Fruit fly (Drosophila melanogaster) whole organism, embryonic: ENCODE data around the gene Phs.

ENCODE experiments used
- B-H1 ChIP-seq: fragments of 200-800 bp; sonication (Bioruptor generic); IDR thresholded peaks from 3 replicates; pipeline ENCODE4 v1.3.6; 2022; ENCODE audit warnings: missing biosample characterization, missing genetic modification characterization
- B-H2 ChIP-seq: fragments of 200-800 bp; sonication (Bioruptor generic); optimal IDR thresholded peaks from 2 replicates; lab custom pipeline; 2018; ENCODE audit warnings: missing biosample characterization, mild to moderate bottlenecking, missing genetic modification characterization
- BEAF-32 ChIP-seq: fragments of 200-800 bp; sonication (Bioruptor generic); optimal IDR thresholded peaks from 3 replicates; lab custom pipeline; 2017; ENCODE audit warnings: missing biosample characterization, missing genetic modification characterization, mild to moderate bottlenecking, moderate library complexity, missing genetic modification reagents
- CG1024 ChIP-seq: fragments of 200-800 bp; sonication (Bioruptor generic); IDR thresholded peaks from 2 replicates; pipeline ENCODE4 v1.3.6; 2022; ENCODE audit warnings: missing biosample characterization, missing genetic modification characterization
- CG10267 ChIP-seq: fragments of 200-800 bp; sonication (Bioruptor generic); optimal IDR thresholded peaks from 2 replicates; lab custom pipeline; 2018; ENCODE audit warnings: missing biosample characterization, mild to moderate bottlenecking, missing genetic modification characterization, moderate library complexity
- CG10274 ChIP-seq: fragments of 200-800 bp; sonication (Bioruptor generic); optimal IDR thresholded peaks from 3 replicates; lab custom pipeline; 2017; ENCODE audit warnings: missing biosample characterization, mild to moderate bottlenecking, missing genetic modification characterization
- CG11560 ChIP-seq: fragments of 200-800 bp; sonication (Bioruptor generic); IDR thresholded peaks from 3 replicates; pipeline ENCODE4 v1.3.6; 2022; ENCODE audit warnings: missing biosample characterization, missing genetic modification characterization
- CG1233 ChIP-seq: fragments of 200-800 bp; sonication (Bioruptor generic); optimal IDR thresholded peaks from 4 replicates; lab custom pipeline; 2018; ENCODE audit warnings: missing biosample characterization, mild to moderate bottlenecking, missing genetic modification characterization
- CG12744 ChIP-seq: fragments of 200-800 bp; sonication (Bioruptor generic); optimal IDR thresholded peaks from 2 replicates; lab custom pipeline; 2016; ENCODE audit warnings: missing biosample characterization, missing genetic modification characterization
- CG13894 ChIP-seq: fragments of 200-800 bp; sonication (Bioruptor generic); optimal IDR thresholded peaks from 3 replicates; lab custom pipeline; 2018; ENCODE audit warnings: missing biosample characterization, mild to moderate bottlenecking, missing genetic modification characterization, moderate library complexity
- CG14710 ChIP-seq: fragments of 200-800 bp; sonication (Bioruptor generic); optimal IDR thresholded peaks from 3 replicates; lab custom pipeline; 2019; ENCODE audit warnings: missing biosample characterization, mild to moderate bottlenecking, missing genetic modification characterization, moderate library complexity
- CG14965 ChIP-seq: fragments of 200-800 bp; sonication (Bioruptor generic); optimal IDR thresholded peaks from 2 replicates; lab custom pipeline; 2016; ENCODE audit warnings: missing biosample characterization, missing genetic modification characterization, borderline replicate concordance
- CG15011 ChIP-seq: fragments of 200-800 bp; sonication (Bioruptor generic); optimal IDR thresholded peaks from 3 replicates; lab custom pipeline; 2018; ENCODE audit warnings: missing biosample characterization, mild to moderate bottlenecking, missing genetic modification characterization
- CG15601 ChIP-seq: fragments of 200-800 bp; sonication (Bioruptor generic); optimal IDR thresholded peaks from 3 replicates; lab custom pipeline; 2019; ENCODE audit warnings: missing biosample characterization, mild to moderate bottlenecking, missing genetic modification characterization, moderate library complexity
- CG16779 ChIP-seq: fragments of 200-800 bp; sonication (Bioruptor generic); IDR thresholded peaks from 2 replicates; pipeline ENCODE4 v1.3.6; 2022; ENCODE audit warnings: missing biosample characterization, missing genetic modification characterization
- CG17568 ChIP-seq: fragments of 200-800 bp; sonication (Bioruptor generic); optimal IDR thresholded peaks from 2 replicates; lab custom pipeline; 2018; ENCODE audit warnings: missing biosample characterization, mild to moderate bottlenecking, missing genetic modification characterization, moderate library complexity
- CG30020 ChIP-seq: fragments of 200-800 bp; optimal IDR thresholded peaks from 2 replicates; lab custom pipeline; 2019; ENCODE audit warnings: missing biosample characterization, mild to moderate bottlenecking, missing genetic modification characterization, moderate library complexity
- CG3065 ChIP-seq: fragments of 200-800 bp; sonication (Bioruptor generic); optimal IDR thresholded peaks from 2 replicates; lab custom pipeline; 2016; ENCODE audit warnings: missing biosample characterization, missing genetic modification characterization
- CG3163 ChIP-seq: fragments of 200-800 bp; sonication (Bioruptor generic); optimal IDR thresholded peaks from 3 replicates; lab custom pipeline; 2016; ENCODE audit warnings: missing biosample characterization, missing genetic modification characterization
- CG33557 ChIP-seq: fragments of 200-800 bp; sonication (Bioruptor generic); optimal IDR thresholded peaks from 2 replicates; lab custom pipeline; 2019; ENCODE audit warnings: missing biosample characterization, mild to moderate bottlenecking, missing genetic modification characterization, moderate library complexity
- CG34224 ChIP-seq: fragments of 200-800 bp; sonication (Bioruptor generic); IDR thresholded peaks from 3 replicates; pipeline ENCODE4 v1.3.6; 2022; ENCODE audit warnings: missing biosample characterization, missing genetic modification characterization; ENCODE audit not compliant: partially characterized antibody
- CG6175 ChIP-seq: fragments of 200-800 bp; sonication (Bioruptor generic); IDR thresholded peaks from 3 replicates; pipeline ENCODE4 v1.3.6; 2022; ENCODE audit warnings: missing biosample characterization, missing genetic modification characterization
- CG7839 ChIP-seq: fragments of 200-800 bp; sonication (Bioruptor generic); optimal IDR thresholded peaks from 3 replicates; lab custom pipeline; 2018; ENCODE audit warnings: missing biosample characterization, mild to moderate bottlenecking, missing genetic modification characterization, moderate library complexity
- CG7963 ChIP-seq: fragments of 200-800 bp; sonication (Bioruptor generic); IDR thresholded peaks from 3 replicates; pipeline ENCODE4 v1.3.6; 2022; ENCODE audit warnings: missing biosample characterization, missing genetic modification characterization; ENCODE audit not compliant: partially characterized antibody
- CG7987 ChIP-seq: fragments of 200-800 bp; sonication (Bioruptor generic); optimal IDR thresholded peaks from 2 replicates; lab custom pipeline; 2018; ENCODE audit warnings: missing biosample characterization, mild to moderate bottlenecking, missing genetic modification characterization, moderate library complexity
- CG9215 ChIP-seq: fragments of 200-800 bp; sonication (Bioruptor generic); IDR thresholded peaks from 2 replicates; pipeline ENCODE4 v1.3.6; 2022; ENCODE audit warnings: missing biosample characterization, missing genetic modification characterization
- Dip2 ChIP-seq: fragments of 200-800 bp; sonication (Bioruptor generic); IDR thresholded peaks from 2 replicates; pipeline ENCODE4 v1.3.6; 2022; ENCODE audit warnings: missing biosample characterization, missing genetic modification characterization
- Doc3 ChIP-seq: fragments of 200-800 bp; sonication (Bioruptor generic); IDR thresholded peaks from 3 replicates; pipeline ENCODE4 v1.3.6; 2022; ENCODE audit warnings: missing biosample characterization, missing genetic modification characterization; ENCODE audit not compliant: partially characterized antibody
- E2f2 ChIP-seq: fragments of 200-800 bp; sonication (Bioruptor generic); IDR thresholded peaks from 2 replicates; pipeline ENCODE4 v1.3.6; 2022; ENCODE audit warnings: missing biosample characterization, missing genetic modification characterization
- Hr3 ChIP-seq: fragments of 200-800 bp; sonication (Bioruptor generic); optimal IDR thresholded peaks from 3 replicates; lab custom pipeline; 2016; ENCODE audit warnings: missing biosample characterization, missing genetic modification characterization
- Jarid2 ChIP-seq: fragments of 200-800 bp; sonication (Bioruptor generic); optimal IDR thresholded peaks from 3 replicates; lab custom pipeline; 2017; ENCODE audit warnings: mild to moderate bottlenecking, missing biosample characterization, missing genetic modification reagents, missing genetic modification characterization
- Lim3 ChIP-seq: fragments of 200-800 bp; sonication (Bioruptor generic); IDR thresholded peaks from 2 replicates; pipeline ENCODE4 v1.3.6; 2022; ENCODE audit warnings: missing biosample characterization, missing genetic modification characterization
- Ssrp ChIP-seq: fragments of 200-800 bp; sonication (Bioruptor generic); optimal IDR thresholded peaks from 2 replicates; lab custom pipeline; 2018; ENCODE audit warnings: missing biosample characterization, mild to moderate bottlenecking, missing genetic modification characterization, moderate library complexity
- Trl ChIP-seq, 3 experiments: fragments of >200 bp in 2 of 3; fragments of 200-800 bp in 1 of 3; sonication (Bioruptor generic) in 1 of 3; optimal IDR thresholded peaks; 2 replicates in 1 of 3; 3 replicates in 2 of 3; lab custom pipeline; 2016 to 2017; ENCODE audit warnings: missing biosample characterization in 1 of 3, missing genetic modification characterization in 1 of 3
- bigmax ChIP-seq: fragments of 200-800 bp; sonication (Bioruptor generic); optimal IDR thresholded peaks from 2 replicates; lab custom pipeline; 2018; ENCODE audit warnings: missing biosample characterization, mild to moderate bottlenecking, missing genetic modification characterization
- dati ChIP-seq: fragments of 200-800 bp; sonication (Bioruptor generic); IDR thresholded peaks from 2 replicates; pipeline ENCODE4 v1.3.6; 2022; ENCODE audit warnings: missing biosample characterization, missing genetic modification characterization
- ewg ChIP-seq: fragments of 200-800 bp; sonication (Bioruptor generic); optimal IDR thresholded peaks from 3 replicates; lab custom pipeline; 2017; ENCODE audit warnings: mild to moderate bottlenecking, missing biosample characterization, missing genetic modification reagents, missing genetic modification characterization
- gt ChIP-seq: fragments of 200-800 bp; sonication (Bioruptor generic); IDR thresholded peaks from 2 replicates; pipeline ENCODE4 v1.3.6; 2022; ENCODE audit warnings: missing biosample characterization, missing genetic modification characterization
- ham ChIP-seq: fragments of 200-800 bp; sonication (Bioruptor generic); IDR thresholded peaks from 2 replicates; pipeline ENCODE4 v1.3.6; 2022; ENCODE audit warnings: missing biosample characterization, missing genetic modification characterization
- kay ChIP-seq: fragments of 200-800 bp; sonication (Bioruptor generic); optimal IDR thresholded peaks from 2 replicates; lab custom pipeline; 2016; ENCODE audit warnings: missing biosample characterization, missing genetic modification characterization
- row ChIP-seq: fragments of 200-800 bp; sonication (Bioruptor generic); IDR thresholded peaks from 3 replicates; pipeline ENCODE4 v1.3.6; 2022; ENCODE audit warnings: missing biosample characterization, missing genetic modification characterization
- run ChIP-seq: fragments of 200-800 bp; sonication (Bioruptor generic); optimal IDR thresholded peaks from 3 replicates; lab custom pipeline; 2018; ENCODE audit warnings: missing biosample characterization, mild to moderate bottlenecking, missing genetic modification characterization
- seq ChIP-seq: fragments of 200-800 bp; sonication (Bioruptor generic); IDR thresholded peaks from 2 replicates; pipeline ENCODE4 v1.3.6; 2022; ENCODE audit warnings: missing biosample characterization, missing genetic modification characterization
- shn ChIP-seq: fragments of 200-800 bp; sonication (Bioruptor generic); optimal IDR thresholded peaks from 3 replicates; lab custom pipeline; 2016; ENCODE audit warnings: missing biosample characterization, missing genetic modification characterization
- slbo ChIP-seq: fragments of 200-800 bp; sonication (Bioruptor generic); IDR thresholded peaks from 2 replicates; pipeline ENCODE4 v1.3.6; 2022; ENCODE audit warnings: missing biosample characterization, missing genetic modification characterization
- tna ChIP-seq: fragments of 200-800 bp; sonication (Bioruptor generic); IDR thresholded peaks from 2 replicates; pipeline ENCODE4 v1.3.6; 2022; ENCODE audit warnings: missing biosample characterization, missing genetic modification characterization; ENCODE audit not compliant: partially characterized antibody
- tup ChIP-seq: fragments of 200-800 bp; sonication (Bioruptor generic); optimal IDR thresholded peaks from 2 replicates; lab custom pipeline; 2016; ENCODE audit warnings: missing biosample characterization, mild to moderate bottlenecking, missing genetic modification characterization, moderate library complexity
- wek ChIP-seq: fragments of 200-800 bp; sonication (Bioruptor generic); optimal IDR thresholded peaks from 3 replicates; lab custom pipeline; 2018; ENCODE audit warnings: missing biosample characterization, mild to moderate bottlenecking, missing genetic modification characterization, moderate library complexity

The Phs gene

dm6 chr3L:15625676-15626414 is 6.1 kb downstream of the Phs start (continued):
- TF ChIP-seq Hr3 (GFP tag; lab: Kevin White, UChicago) = peak; percentile 91
- no peak for TF ChIP-seq Doc3 (GFP tag; lab: Robert Waterston, UW)
- no peak for TF ChIP-seq CG16779 (GFP tag; lab: Robert Waterston, UW)
- peak; percentile 91 for TF ChIP-seq CG15601
- TF ChIP-seq CG10274 (GFP tag; lab: Kevin White, UChicago) = peak; percentile 59
- TF ChIP-seq Dip2 (GFP tag; lab: Robert Waterston, UW) = no peak
- no peak for TF ChIP-seq shn (GFP tag; lab: Kevin White, UChicago)
- TF ChIP-seq CG12744 (GFP tag; lab: Kevin White, UChicago) = no peak
- peak; percentile 82 for TF ChIP-seq ewg (GFP tag; lab: Kevin White, UChicago)
- TF ChIP-seq CG11560 (tag; lab: Robert Waterston, UW) = no peak; the same call in 2 of the 3 replicates
- TF ChIP-seq BEAF-32 = no peak
- TF ChIP-seq CG13894 (tag; lab: Kevin White, UChicago) = peak; percentile 25
- TF ChIP-seq CG9215 (GFP tag; lab: Robert Waterston, UW) = peak; percentile 87
- no peak for TF ChIP-seq CG7963
- TF ChIP-seq CG7839 (tag; lab: Kevin White, UChicago) = peak; percentile 96
- peak; percentile 71 for TF ChIP-seq wek (GFP tag; lab: Kevin White, UChicago)
- peak; percentile 90 for TF ChIP-seq E2f2 (GFP tag; lab: Robert Waterston, UW)
- TF ChIP-seq gt (GFP tag; lab: Robert Waterston, UW) = peak; percentile 52
- no peak for TF ChIP-seq CG6175 (GFP tag; lab: Robert Waterston, UW)
- no peak for TF ChIP-seq ham (GFP tag; lab: Robert Waterston, UW)
- peak; percentile 44 for TF ChIP-seq B-H2 (GFP tag; lab: Kevin White, UChicago)
- TF ChIP-seq dati (GFP tag; lab: Robert Waterston, UW) = no peak
- no peak for TF ChIP-seq bigmax (GFP tag; lab: Kevin White, UChicago)
- TF ChIP-seq Ssrp (tag; lab: Kevin White, UChicago) = peak; percentile 95
- peak; percentile 57 for TF ChIP-seq CG3065
- peak; percentile 77 to 84 for TF ChIP-seq Trl (optimal IDR thresholded peaks at IDR 0.05; lab: Kevin White, UChicago)
- TF ChIP-seq Trl (GFP tag; optimal IDR thresholded peaks at IDR 0.05; lab: Kevin White, UChicago) = peak; percentile 67
- peak; percentile 87 for TF ChIP-seq slbo (GFP tag; lab: Robert Waterston, UW)
- peak; percentile 88 for TF ChIP-seq CG15011 (GFP tag; lab: Kevin White, UChicago)
- TF ChIP-seq CG1024 = peak; percentile 57; the same call in 1 of the 2 replicates
- TF ChIP-seq CG17568 (GFP tag; lab: Kevin White, UChicago) = peak; percentile 50
- TF ChIP-seq tna (GFP tag; lab: Robert Waterston, UW) = no peak
- no peak for TF ChIP-seq CG14965 (GFP tag; lab: Kevin White, UChicago)
- TF ChIP-seq CG14710 (tag; lab: Kevin White, UChicago) = peak; percentile 94
- peak; percentile 82 for TF ChIP-seq B-H1 (GFP tag; lab: Robert Waterston, UW)
- TF ChIP-seq CG3163 = peak; percentile 29
- peak; percentile 81 for TF ChIP-seq CG7987 (GFP tag; lab: Kevin White, UChicago)
- TF ChIP-seq kay (GFP tag; lab: Kevin White, UChicago) = peak; percentile 59
- no peak for TF ChIP-seq Lim3
- peak; percentile 85 for TF ChIP-seq row (GFP tag; lab: Robert Waterston, UW)
- TF ChIP-seq seq (GFP tag; lab: Robert Waterston, UW) = peak; percentile 69
- TF ChIP-seq Jarid2 (GFP tag; lab: Kevin White, UChicago) = peak; percentile 56
- peak; percentile 85 for TF ChIP-seq CG10267
- peak; percentile 69 for TF ChIP-seq CG30020 (tag; lab: Kevin White, UChicago)
- TF ChIP-seq run (tag; lab: Kevin White, UChicago) = peak; percentile 89
- peak; percentile 16 for TF ChIP-seq tup (GFP tag; lab: Kevin White, UChicago)
- peak; percentile 87 for TF ChIP-seq CG1233 (GFP tag; lab: Kevin White, UChicago)
- peak; percentile 60 for TF ChIP-seq CG33557 (GFP tag; lab: Kevin White, UChicago)
- no peak for TF ChIP-seq CG34224 (GFP tag; lab: Robert Waterston, UW)
